Fruit fly (Drosophila melanogaster): Measurements from ENCODE around the gene mab-21.

Gene mab-21

DNA sequence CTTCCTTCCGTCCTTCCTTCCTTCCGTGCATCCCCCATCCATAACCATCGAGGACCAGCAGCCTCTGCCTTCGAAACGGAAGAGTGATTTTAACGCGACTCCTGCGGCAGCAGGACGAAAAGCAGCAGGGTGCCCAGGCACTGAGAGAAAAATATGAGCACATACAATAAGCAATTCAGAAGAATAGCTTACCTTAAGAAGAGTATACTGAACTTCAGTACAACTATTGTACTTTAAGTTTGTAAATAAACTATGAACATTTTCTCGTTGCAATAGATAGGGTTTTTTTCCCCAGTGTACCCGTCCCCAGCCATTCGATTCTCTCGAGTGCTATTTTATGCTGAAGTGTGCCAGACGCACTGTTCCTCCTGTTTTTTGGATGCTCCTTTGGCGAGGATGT is 18.7 kb upstream of the mab-21 start (continued):
- TF ChIP-seq CG10462 (GFP tag; optimal IDR thresholded peaks at IDR 0.05) = peak; percentile 40
- TF ChIP-seq Hr51 (GFP tag; optimal IDR thresholded peaks at IDR 0.05) = peak; percentile 67 to 69
- TF ChIP-seq chinmo (GFP tag; IDR thresholded peaks at IDR 0.05; ENCODE audit: partially characterized antibody) = no peak
- TF ChIP-seq row (GFP tag; IDR thresholded peaks at IDR 0.05) = peak; percentile 88
- TF ChIP-seq Ravus (GFP tag; IDR thresholded peaks at IDR 0.05) = no peak
- peak; percentile 90 for TF ChIP-seq CG17328 (GFP tag; IDR thresholded peaks at IDR 0.05)
- peak; percentile 51; the same call in 1 of the 3 replicates for TF ChIP-seq ase (GFP tag; IDR thresholded peaks at IDR 0.05)
- TF ChIP-seq CG18764 (GFP tag; optimal IDR thresholded peaks at IDR 0.05) = peak; percentile 52
- peak; percentile 27; the same call in 1 of the 2 replicates for TF ChIP-seq Adf1 (GFP tag; IDR thresholded peaks at IDR 0.05)
- TF ChIP-seq TFAM (GFP tag; optimal IDR thresholded peaks at IDR 0.05) = peak; percentile 29
- peak; percentile 88 for TF ChIP-seq CG16863 (GFP tag; optimal IDR thresholded peaks at IDR 0.05)
- TF ChIP-seq Ptx1 (GFP tag; IDR thresholded peaks at IDR 0.05) = peak; percentile 80
- peak; percentile 51 for TF ChIP-seq ERR (GFP tag; optimal IDR thresholded peaks at IDR 0.05)
- TF ChIP-seq Bdp1 (GFP tag; optimal IDR thresholded peaks at IDR 0.05) = peak; percentile 56
- peak; percentile 86 for TF ChIP-seq dmrt99B (tag; optimal IDR thresholded peaks at IDR 0.05)
- peak; percentile 70 for TF ChIP-seq CG13775 (GFP tag; optimal IDR thresholded peaks at IDR 0.05)
- peak; percentile 59 for TF ChIP-seq kah (GFP tag; optimal IDR thresholded peaks at IDR 0.05)
- peak; percentile 64 for TF ChIP-seq CG1024 (GFP tag; IDR thresholded peaks at IDR 0.05)
- TF ChIP-seq gem (tag; optimal IDR thresholded peaks at IDR 0.05) = peak; percentile 86
- peak; percentile 18 for TF ChIP-seq CG30020 (tag; optimal IDR thresholded peaks at IDR 0.05)
- TF ChIP-seq Six4 (GFP tag; optimal IDR thresholded peaks at IDR 0.05) = peak; percentile 69
- TF ChIP-seq cg (GFP tag; optimal IDR thresholded peaks at IDR 0.05) = no peak
- TF ChIP-seq CG1602 (GFP tag; optimal IDR thresholded peaks at IDR 0.05) = peak; percentile 77
- peak; percentile 60 for TF ChIP-seq CG8290 (GFP tag; optimal IDR thresholded peaks at IDR 0.05)
- TF ChIP-seq CG8290 (tag; optimal IDR thresholded peaks at IDR 0.05) = peak in 1 of 2 experiments; percentile 74
- TF ChIP-seq Pdp1 (GFP tag; optimal IDR thresholded peaks at IDR 0.05) = peak; percentile 71 to 74
- TF ChIP-seq CG10431 (GFP tag; optimal IDR thresholded peaks at IDR 0.05) = peak; percentile 50
- peak; percentile 24 for TF ChIP-seq CTCF (GFP tag; optimal IDR thresholded peaks at IDR 0.05)
- no peak for TF ChIP-seq amos (GFP tag; IDR thresholded peaks at IDR 0.05; ENCODE audit: partially characterized antibody)
- peak; percentile 38 for TF ChIP-seq CG17802 (tag; optimal IDR thresholded peaks at IDR 0.05)
- no peak for TF ChIP-seq exex (tag; optimal IDR thresholded peaks at IDR 0.05)
- TF ChIP-seq CG1647 (GFP tag; optimal IDR thresholded peaks at IDR 0.05) = peak; percentile 47
- TF ChIP-seq yki (optimal IDR thresholded peaks at IDR 0.05) = no peak
- peak; percentile 80 for TF ChIP-seq CG4404 (GFP tag; IDR thresholded peaks at IDR 0.05)
- TF ChIP-seq psq (GFP tag; optimal IDR thresholded peaks at IDR 0.05) = peak; percentile 23
- TF ChIP-seq mirr (GFP tag; optimal IDR thresholded peaks at IDR 0.05) = peak; percentile 9
- TF ChIP-seq CG2202 (tag; optimal IDR thresholded peaks at IDR 0.05) = peak; percentile 64
- TF ChIP-seq ci (GFP tag; IDR thresholded peaks at IDR 0.05) = peak; percentile 92
- no peak for TF ChIP-seq lbe (GFP tag; optimal IDR thresholded peaks at IDR 0.05)
- no peak for TF ChIP-seq CG18011 (GFP tag; optimal IDR thresholded peaks at IDR 0.05)
- no peak for TF ChIP-seq CG2199 (GFP tag; IDR thresholded peaks at IDR 0.05)
- TF ChIP-seq Lim3 (GFP tag; IDR thresholded peaks at IDR 0.05) = 0 out of 2 replicates have a peak, but pooled peaks have one; percentile 29
- TF ChIP-seq CG7556 (GFP tag; optimal IDR thresholded peaks at IDR 0.05) = peak; percentile 86
- peak; percentile 75 for TF ChIP-seq caup (GFP tag; optimal IDR thresholded peaks at IDR 0.05; ENCODE audit: severe bottlenecking)
- TF ChIP-seq en (GFP tag; optimal IDR thresholded peaks at IDR 0.05) = peak; percentile 61
- peak; percentile 43 for TF ChIP-seq Fer2 (tag; optimal IDR thresholded peaks at IDR 0.05)
- TF ChIP-seq Ets65A (GFP tag) = peak; percentile 97
- TF ChIP-seq CG9932 (GFP tag; IDR thresholded peaks at IDR 0.05) = peak; percentile 47
- peak; percentile 64 for TF ChIP-seq kay (GFP tag; optimal IDR thresholded peaks at IDR 0.05)
- peak; percentile 75 for TF ChIP-seq crol (GFP tag; IDR thresholded peaks at IDR 0.05)
- TF ChIP-seq CG11560 (tag; IDR thresholded peaks at IDR 0.05) = 0 out of 3 replicates have a peak, but pooled peaks have one; percentile 59
- no peak for TF ChIP-seq lov (optimal IDR thresholded peaks at IDR 0.05)
- peak; percentile 77; the same call in 2 of the 3 replicates for TF ChIP-seq lov (GFP tag; IDR thresholded peaks at IDR 0.05)
